Worm (Caenorhabditis elegans): ENCODE measurements around the gene F35B12.10.

Gene F35B12.10

ce11 chrV:11613007-11613406 lies 16.1 kb downstream of the F35B12.10 start, which contains the start of gene tag-290:
Gene tag-290 (plus strand): TSS chrV:11613307.
- TF ChIP-seq ceh-8 (GFP tag; optimal IDR thresholded peaks at IDR 0.05): no peak
- TF ChIP-seq grh-1 (GFP tag; IDR thresholded peaks at IDR 0.05): no peak
- TF ChIP-seq sup-37 (GFP tag; optimal IDR thresholded peaks at IDR 0.05): no peak
- no peak for TF ChIP-seq unc-62 (GFP tag; optimal IDR thresholded peaks at IDR 0.05)
- no peak for TF ChIP-seq hlh-17 (GFP tag; optimal IDR thresholded peaks at IDR 0.05; ENCODE audit: borderline replicate concordance)
- TF ChIP-seq elt-2 (tag; optimal IDR thresholded peaks at IDR 0.05): no peak
- no peak for TF ChIP-seq lin-35 (GFP tag; optimal IDR thresholded peaks at IDR 0.05)
- no peak for TF ChIP-seq jun-1 (tag; optimal IDR thresholded peaks at IDR 0.05)
- no peak for TF ChIP-seq Y116A8C.19 (tag; optimal IDR thresholded peaks at IDR 0.05; ENCODE audit: borderline replicate concordance)
- TF ChIP-seq aha-1 (tag; optimal IDR thresholded peaks at IDR 0.05): no peak
- TF ChIP-seq mab-9 (GFP tag; IDR thresholded peaks at IDR 0.05): no peak
- TF ChIP-seq xbp-1 (tag; optimal IDR thresholded peaks at IDR 0.05): no peak

DNA sequence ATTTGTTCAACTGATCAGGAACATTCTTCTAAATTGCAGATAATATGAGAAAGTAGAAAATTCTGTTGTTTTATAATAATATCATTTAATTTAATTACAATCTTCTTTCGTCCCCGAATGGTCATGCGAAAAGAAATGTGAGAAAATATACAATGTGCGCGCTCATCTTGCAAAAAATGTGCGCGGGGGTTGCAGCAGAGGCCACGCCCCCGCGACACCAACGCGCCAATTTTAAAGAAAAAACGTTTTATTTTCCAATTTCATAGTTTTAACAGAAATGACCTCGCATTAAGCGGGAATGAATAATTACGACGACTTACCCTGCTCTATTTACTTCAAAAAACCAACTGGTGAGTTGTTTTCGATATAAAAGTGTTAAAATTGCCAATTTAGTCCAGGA lies 18.6 kb downstream of the F35B12.10 start, which contains the start of gene sas-5:
Gene sas-5 (plus strand): TSS at position 257 of the 400 bp plus-strand sequence.
- no peak for TF ChIP-seq nhr-76 (tag; optimal IDR thresholded peaks at IDR 0.05)
- no peak for TF ChIP-seq hlh-4 (tag; optimal IDR thresholded peaks at IDR 0.05)
- peak in 1 of 2 experiments; percentile 61 for TF ChIP-seq ztf-11 (tag; optimal IDR thresholded peaks at IDR 0.05)
- no peak for TF ChIP-seq tlp-1 (tag; optimal IDR thresholded peaks at IDR 0.05)
- peak; percentile 74 for TF ChIP-seq skn-1 (tag; optimal IDR thresholded peaks at IDR 0.05)
- TF ChIP-seq zip-4 (GFP tag; optimal IDR thresholded peaks at IDR 0.05): peak; percentile 41
- TF ChIP-seq lin-39 (tag; optimal IDR thresholded peaks at IDR 0.05): peak; percentile 35
- no peak for TF ChIP-seq fos-1 (tag; optimal IDR thresholded peaks at IDR 0.05)
- TF ChIP-seq ceh-8 (GFP tag; optimal IDR thresholded peaks at IDR 0.05): peak; percentile 66
- peak; percentile 83 for TF ChIP-seq unc-130 (tag; optimal IDR thresholded peaks at IDR 0.05)
- TF ChIP-seq F16B12.6 (tag; optimal IDR thresholded peaks at IDR 0.05): peak; percentile 37
- TF ChIP-seq aha-1 (tag; optimal IDR thresholded peaks at IDR 0.05): no peak
- TF ChIP-seq nhr-77 (tag; optimal IDR thresholded peaks at IDR 0.05): no peak
- no peak for TF ChIP-seq pqm-1 (tag; optimal IDR thresholded peaks at IDR 0.05)
- TF ChIP-seq ceh-63 (GFP tag; optimal IDR thresholded peaks at IDR 0.05): no peak
- no peak for TF ChIP-seq Y116A8C.19 (tag; optimal IDR thresholded peaks at IDR 0.05; ENCODE audit: borderline replicate concordance)
- TF ChIP-seq swsn-7 (tag; optimal IDR thresholded peaks at IDR 0.05): peak; percentile 82
- TF ChIP-seq nhr-47 (tag; optimal IDR thresholded peaks at IDR 0.05): peak; percentile 82
- TF ChIP-seq efl-1 (optimal IDR thresholded peaks at IDR 0.05): peak; percentile 51 to 93
- peak; percentile 89 to 99 for TF ChIP-seq efl-1 (GFP tag; optimal IDR thresholded peaks at IDR 0.05 in 1 of 2)
- peak; percentile 86 for TF ChIP-seq snu-23 (GFP tag; optimal IDR thresholded peaks at IDR 0.05)
- TF ChIP-seq aly-2 (tag; optimal IDR thresholded peaks at IDR 0.05): no peak
- TF ChIP-seq unc-98 (GFP tag; IDR thresholded peaks at IDR 0.05): no peak
- TF ChIP-seq C34B4.2 (tag; optimal IDR thresholded peaks at IDR 0.05): no peak
- peak in 1 of 2 experiments; percentile 65 for TF ChIP-seq mdl-1 (tag; optimal IDR thresholded peaks at IDR 0.05)
- peak; percentile 13 for TF ChIP-seq fkh-8 (tag; optimal IDR thresholded peaks at IDR 0.05)
- TF ChIP-seq lin-15B (tag; optimal IDR thresholded peaks at IDR 0.05): peak; percentile 68
- TF ChIP-seq egl-13 (tag; optimal IDR thresholded peaks at IDR 0.05): peak; percentile 49
- TF ChIP-seq C16A3.4 (tag; optimal IDR thresholded peaks at IDR 0.05): peak; percentile 77
- peak; percentile 65 for TF ChIP-seq grh-1 (GFP tag; IDR thresholded peaks at IDR 0.05)
- no peak for TF ChIP-seq ama-1 (optimal IDR thresholded peaks at IDR 0.05)
- TF ChIP-seq alr-1 (tag; optimal IDR thresholded peaks at IDR 0.05; ENCODE audit: borderline replicate concordance): no peak
- TF ChIP-seq pag-3 (tag; optimal IDR thresholded peaks at IDR 0.05; ENCODE audit: borderline replicate concordance, insufficient read depth): no peak
- TF ChIP-seq snpc-4 (tag; optimal IDR thresholded peaks at IDR 0.05): peak; percentile 86
- peak; percentile 78 for TF ChIP-seq tbx-2 (tag; optimal IDR thresholded peaks at IDR 0.05)
- TF ChIP-seq unc-30 (tag; optimal IDR thresholded peaks at IDR 0.05): no peak
- no peak for TF ChIP-seq mab-9 (GFP tag; IDR thresholded peaks at IDR 0.05)
- no peak for TF ChIP-seq ets-5 (GFP tag; IDR thresholded peaks at IDR 0.05)
- TF ChIP-seq isw-1 (GFP tag; IDR thresholded peaks at IDR 0.05): peak; percentile 55
- no peak for TF ChIP-seq fkh-10 (GFP tag; optimal IDR thresholded peaks at IDR 0.05)
- TF ChIP-seq mep-1 (tag; optimal IDR thresholded peaks at IDR 0.05): peak; percentile 72
- TF ChIP-seq dsc-1 (tag; optimal IDR thresholded peaks at IDR 0.05): peak; percentile 79
- peak; percentile 2 for TF ChIP-seq nhr-11 (tag; optimal IDR thresholded peaks at IDR 0.05)
- no peak for TF ChIP-seq nhr-28 (tag; optimal IDR thresholded peaks at IDR 0.05)
- peak; percentile 71 for TF ChIP-seq blmp-1 (tag; optimal IDR thresholded peaks at IDR 0.05)
